Fruit fly (Drosophila melanogaster) whole organism, pupa: ENCODE data around the gene CG3176.

Experiments used
- CG10348 ChIP-seq: fragments of 200-800 bp; sonication (Bioruptor generic); IDR thresholded peaks from 2 replicates; pipeline ENCODE4 v1.3.6; 2022; ENCODE audit warnings: missing biosample characterization, missing genetic modification characterization
- CG12605 ChIP-seq: fragments of 200-800 bp; sonication (Bioruptor generic); IDR thresholded peaks from 2 replicates; pipeline ENCODE4 v1.3.6; 2022; ENCODE audit warnings: missing biosample characterization, missing genetic modification characterization
- CG13204 ChIP-seq: fragments of 200-800 bp; sonication (Bioruptor generic); optimal IDR thresholded peaks from 2 replicates; lab custom pipeline; 2018; ENCODE audit warnings: missing biosample characterization, mild to moderate bottlenecking, missing genetic modification characterization, moderate library complexity
- CG17806 ChIP-seq: fragments of 200-800 bp; sonication (Bioruptor generic); optimal IDR thresholded peaks from 2 replicates; lab custom pipeline; 2018; ENCODE audit warnings: missing biosample characterization, mild to moderate bottlenecking, missing genetic modification characterization, moderate library complexity
- CG32121 ChIP-seq: fragments of 200-800 bp; sonication (Bioruptor generic); IDR thresholded peaks from 2 replicates; pipeline ENCODE4 v1.3.6; 2022; ENCODE audit warnings: missing biosample characterization, missing genetic modification characterization
- CG4496 ChIP-seq: fragments of 200-800 bp; sonication (Bioruptor generic); IDR thresholded peaks from 3 replicates; pipeline ENCODE4 v1.3.6; 2022; ENCODE audit warnings: missing biosample characterization, missing genetic modification characterization
- CG9948 ChIP-seq: fragments of 200-800 bp; sonication (Bioruptor generic); optimal IDR thresholded peaks from 2 replicates; lab custom pipeline; 2018; ENCODE audit warnings: missing biosample characterization, mild to moderate bottlenecking, missing genetic modification characterization, moderate library complexity
- D1 ChIP-seq: fragments of 200-800 bp; sonication (Bioruptor generic); optimal IDR thresholded peaks from 2 replicates; lab custom pipeline; 2018; ENCODE audit warnings: missing biosample characterization, mild to moderate bottlenecking, missing genetic modification characterization, moderate library complexity
- EcR ChIP-seq: fragments of 200-800 bp; sonication (Bioruptor generic); optimal IDR thresholded peaks from 3 replicates; lab custom pipeline; 2019; ENCODE audit warnings: missing biosample characterization, missing genetic modification characterization, mild to moderate bottlenecking, moderate library complexity, missing genetic modification reagents
- Ets98B ChIP-seq: fragments of 200-800 bp; sonication (Bioruptor generic); IDR thresholded peaks from 2 replicates; pipeline ENCODE4 v1.3.6; 2022; ENCODE audit warnings: missing biosample characterization, missing genetic modification characterization
- Pif1B ChIP-seq: fragments of 200-800 bp; sonication (Bioruptor generic); optimal IDR thresholded peaks from 3 replicates; lab custom pipeline; 2016; ENCODE audit warnings: missing biosample characterization, missing genetic modification characterization
- gl ChIP-seq: fragments of 200-800 bp; sonication (Bioruptor generic); optimal IDR thresholded peaks from 2 replicates; lab custom pipeline; 2018; ENCODE audit warnings: missing biosample characterization, mild to moderate bottlenecking, missing genetic modification characterization
- rn ChIP-seq: fragments of 200-800 bp; sonication (Bioruptor generic); IDR thresholded peaks from 2 replicates; pipeline ENCODE4 v1.3.6; 2022; ENCODE audit warnings: missing biosample characterization, missing genetic modification characterization

DNA sequence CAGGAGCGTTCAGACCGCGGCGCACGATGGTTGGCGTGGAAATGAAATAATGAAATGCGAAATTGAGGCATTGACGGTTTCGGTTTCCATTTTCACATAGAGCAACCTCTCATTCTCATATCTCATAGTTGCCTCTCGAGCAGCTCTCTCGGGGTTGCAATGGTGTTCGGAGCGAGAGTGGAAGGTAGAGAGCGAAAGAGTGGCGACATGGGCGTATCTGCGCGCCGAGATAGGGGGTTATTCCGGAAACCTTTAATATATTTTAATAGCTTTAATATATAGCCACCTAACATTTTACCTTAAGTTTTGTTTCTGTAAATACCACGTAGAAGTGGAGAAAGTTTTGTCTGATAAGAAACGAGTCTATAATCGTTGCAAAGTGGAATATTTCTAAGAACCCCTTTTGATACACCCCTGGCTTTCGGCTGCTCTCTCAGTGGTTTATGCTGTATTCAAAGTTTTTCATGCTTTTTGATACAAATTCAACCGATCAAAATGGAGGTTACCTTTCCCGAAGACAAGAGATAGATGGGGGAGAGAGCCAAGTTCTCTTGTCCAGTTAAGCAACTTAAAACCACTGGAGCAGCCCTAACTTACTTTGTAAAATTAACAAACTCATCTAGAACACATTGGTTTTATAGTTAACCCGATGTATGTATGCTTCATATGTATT lies 41.7 kb downstream of the CG3176 start, which contains the start of gene elav:
- TF ChIP-seq CG17806 (tag; lab: Kevin White, UChicago): peak; percentile 96
- peak; percentile 98 for TF ChIP-seq CG32121 (GFP tag; lab: Robert Waterston, UW)
- TF ChIP-seq CG12605 (GFP tag; lab: Robert Waterston, UW): peak; percentile 98
- TF ChIP-seq gl (tag; lab: Kevin White, UChicago): peak; percentile 93
- peak; percentile 98 for TF ChIP-seq CG4496 (GFP tag; lab: Robert Waterston, UW)
- peak; percentile 92 for TF ChIP-seq D1 (tag; lab: Kevin White, UChicago)
- peak; percentile 98 for TF ChIP-seq Ets98B (GFP tag; lab: Robert Waterston, UW)
- peak; percentile 47 for TF ChIP-seq EcR (GFP tag; lab: Kevin White, UChicago)
- peak; percentile 85 for TF ChIP-seq rn
- peak; percentile 94 for TF ChIP-seq CG13204 (GFP tag; lab: Kevin White, UChicago)
- peak; percentile 97 for TF ChIP-seq Pif1B (GFP tag; lab: Kevin White, UChicago)
- peak; percentile 97 for TF ChIP-seq CG9948 (tag; lab: Kevin White, UChicago)
- TF ChIP-seq CG10348 (GFP tag; lab: Robert Waterston, UW): peak; percentile 90
